Fruit fly (Drosophila melanogaster): ENCODE results near the gene Pos.

The Pos gene

DNA sequence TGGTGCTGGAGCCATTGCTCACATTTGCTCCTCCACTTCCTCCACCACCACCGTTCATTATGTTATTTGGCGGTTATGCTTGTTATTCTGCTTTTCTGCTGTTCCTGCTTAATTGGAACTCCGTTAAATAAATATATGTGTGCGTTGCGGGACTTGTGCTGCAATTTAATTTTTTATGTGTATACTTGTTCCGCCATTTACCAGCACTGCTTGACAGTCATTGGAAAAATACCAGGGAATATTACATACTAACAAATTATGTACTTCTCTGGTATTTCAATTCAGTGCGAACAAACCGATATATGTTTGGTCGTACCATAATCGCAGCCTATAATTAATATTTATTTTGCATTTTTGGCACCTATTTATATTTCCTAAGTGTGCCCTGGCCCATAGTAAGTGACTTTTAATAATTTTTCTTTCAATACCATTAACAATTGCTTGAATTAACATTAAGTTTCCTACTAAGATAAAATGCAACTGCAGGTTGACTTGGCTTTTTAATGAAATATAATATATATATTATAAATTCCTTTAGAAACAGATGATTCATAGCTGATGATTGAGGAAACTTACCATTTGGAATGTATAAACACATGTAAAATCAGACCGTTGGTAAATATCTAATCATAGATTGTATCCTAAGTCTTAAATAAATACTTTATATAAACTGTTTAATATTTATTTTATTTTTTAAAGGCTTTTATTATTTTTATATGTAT is 13.8 kb downstream of the Pos start, which contains the start of the genes krz and mod (continued):
- TF ChIP-seq CG13296 (GFP tag; optimal IDR thresholded peaks at IDR 0.05) (no peak), ab (GFP tag; optimal IDR thresholded peaks at IDR 0.05) (no peak), CG9437 (GFP tag; optimal IDR thresholded peaks at IDR 0.05) (peak; percentile 9), CG12236 (GFP tag; optimal IDR thresholded peaks at IDR 0.05) (no peak), gem (tag; optimal IDR thresholded peaks at IDR 0.05) (peak; percentile 41), CG2678 (tag; optimal IDR thresholded peaks at IDR 0.05) (peak; percentile 6), chinmo (GFP tag; IDR thresholded peaks at IDR 0.05; ENCODE audit: partially characterized antibody) (0 out of 4 replicates have a peak, but pooled peaks have one; percentile 46), repo (GFP tag; optimal IDR thresholded peaks at IDR 0.05) (no peak), CG14441 (GFP tag; IDR thresholded peaks at IDR 0.05) (no peak), E2f2 (GFP tag; IDR thresholded peaks at IDR 0.05) (peak; percentile 27; the same call in 1 of the 2 replicates), Ssrp (tag; optimal IDR thresholded peaks at IDR 0.05) (peak; percentile 48), CG9727 (GFP tag; optimal IDR thresholded peaks at IDR 0.05) (no peak), NC2β (GFP tag; optimal IDR thresholded peaks at IDR 0.05) (no peak), chn (GFP tag; optimal IDR thresholded peaks at IDR 0.05) (peak; percentile 11), Atf-2 (GFP tag; optimal IDR thresholded peaks at IDR 0.05) (no peak), CG10267 (tag; optimal IDR thresholded peaks at IDR 0.05) (peak; percentile 72), CG17328 (GFP tag; IDR thresholded peaks at IDR 0.05) (peak; percentile 35; the same call in 1 of the 2 replicates), Hsf (GFP tag; optimal IDR thresholded peaks at IDR 0.05) (peak; percentile 14), Oli (tag; optimal IDR thresholded peaks at IDR 0.05) (no peak), CG14050 (GFP tag; IDR thresholded peaks at IDR 0.05) (no peak), shn (GFP tag; optimal IDR thresholded peaks at IDR 0.05) (peak; percentile 2), row (GFP tag; IDR thresholded peaks at IDR 0.05) (peak; percentile 59), CG11456 (GFP tag; IDR thresholded peaks at IDR 0.05) (no peak), CG7839 (tag; optimal IDR thresholded peaks at IDR 0.05) (peak; percentile 44), fu2 (GFP tag; optimal IDR thresholded peaks at IDR 0.05) (peak; percentile 13), CG11093 (GFP tag; IDR thresholded peaks at IDR 0.05) (no peak), CG9797 (GFP tag; optimal IDR thresholded peaks at IDR 0.05) (peak; percentile 39), ssp (GFP tag; IDR thresholded peaks at IDR 0.05) (peak; percentile 84), gro (GFP tag; optimal IDR thresholded peaks at IDR 0.05) (peak; percentile 45), CG31441 (GFP tag; IDR thresholded peaks at IDR 0.05) (peak; percentile 23; the same call in 1 of the 2 replicates), CG18262 (tag; optimal IDR thresholded peaks at IDR 0.05) (peak; percentile 28), CG11696 (GFP tag; IDR thresholded peaks at IDR 0.05) (no peak), CG17802 (tag; optimal IDR thresholded peaks at IDR 0.05) (peak; percentile 74), CG11504 (tag; optimal IDR thresholded peaks at IDR 0.05) (no peak), tx (GFP tag; optimal IDR thresholded peaks at IDR 0.05) (peak; percentile 46), Ets97D (GFP tag; optimal IDR thresholded peaks at IDR 0.05) (peak; percentile 44), usp (GFP tag; optimal IDR thresholded peaks at IDR 0.05) (no peak), sqz (GFP tag; optimal IDR thresholded peaks at IDR 0.05) (peak; percentile 26), CG2120 (GFP tag; optimal IDR thresholded peaks at IDR 0.05) (peak; percentile 50), Myb (GFP tag; optimal IDR thresholded peaks at IDR 0.05) (peak; percentile 27), CG30020 (tag; optimal IDR thresholded peaks at IDR 0.05) (peak; percentile 92), Nf-YC (tag; optimal IDR thresholded peaks at IDR 0.05) (peak; percentile 10), eve (GFP tag; optimal IDR thresholded peaks at IDR 0.05) (no peak), HLH4C (GFP tag; IDR thresholded peaks at IDR 0.05; ENCODE audit: partially characterized antibody) (0 out of 3 replicates have a peak, but pooled peaks have one; percentile 7), dysf (GFP tag; IDR thresholded peaks at IDR 0.05) (no peak), Pdp1 (GFP tag; optimal IDR thresholded peaks at IDR 0.05) (peak; percentile 28 to 40), vvl (GFP tag; IDR thresholded peaks at IDR 0.05) (peak; percentile 44; the same call in 1 of the 2 replicates), Lhr (GFP tag; optimal IDR thresholded peaks at IDR 0.05) (no peak), phol (tag; optimal IDR thresholded peaks at IDR 0.05) (peak; percentile 12), CG17568 (GFP tag; optimal IDR thresholded peaks at IDR 0.05) (no peak)
